Fruit fly (Drosophila melanogaster) whole organism, embryonic: ENCODE data around the gene Rtca.

Experiments used
- Adf1 ChIP-seq: fragments of 200-800 bp; sonication (Bioruptor generic); IDR thresholded peaks from 2 replicates; pipeline ENCODE4 v1.3.6; 2022; ENCODE audit warnings: missing biosample characterization, missing genetic modification characterization
- B-H1 ChIP-seq: fragments of 200-800 bp; sonication (Bioruptor generic); IDR thresholded peaks from 3 replicates; pipeline ENCODE4 v1.3.6; 2022; ENCODE audit warnings: missing biosample characterization, missing genetic modification characterization
- CG11456 ChIP-seq: fragments of 200-800 bp; sonication (Bioruptor generic); IDR thresholded peaks from 3 replicates; pipeline ENCODE4 v1.3.6; 2022; ENCODE audit warnings: missing biosample characterization, missing genetic modification characterization
- CG11560 ChIP-seq: fragments of 200-800 bp; sonication (Bioruptor generic); IDR thresholded peaks from 3 replicates; pipeline ENCODE4 v1.3.6; 2022; ENCODE audit warnings: missing biosample characterization, missing genetic modification characterization
- CG12236 ChIP-seq: fragments of 200-800 bp; sonication (Bioruptor generic); optimal IDR thresholded peaks from 2 replicates; lab custom pipeline; 2016; ENCODE audit warnings: missing biosample characterization, missing genetic modification characterization
- CG12391 ChIP-seq: fragments of 200-800 bp; sonication (Bioruptor generic); optimal IDR thresholded peaks from 3 replicates; lab custom pipeline; 2018; ENCODE audit warnings: missing biosample characterization, mild to moderate bottlenecking, missing genetic modification characterization, moderate library complexity
- CG12942 ChIP-seq: fragments of 200-800 bp; sonication (Bioruptor generic); optimal IDR thresholded peaks from 3 replicates; lab custom pipeline; 2016; ENCODE audit warnings: missing biosample characterization, missing genetic modification characterization
- CG13123 ChIP-seq: fragments of 200-800 bp; sonication (Bioruptor generic); optimal IDR thresholded peaks from 2 replicates; lab custom pipeline; 2016; ENCODE audit warnings: missing biosample characterization, missing genetic modification characterization
- CG14710 ChIP-seq: fragments of 200-800 bp; sonication (Bioruptor generic); optimal IDR thresholded peaks from 3 replicates; lab custom pipeline; 2019; ENCODE audit warnings: missing biosample characterization, mild to moderate bottlenecking, missing genetic modification characterization, moderate library complexity
- CG3065 ChIP-seq: fragments of 200-800 bp; sonication (Bioruptor generic); optimal IDR thresholded peaks from 2 replicates; lab custom pipeline; 2016; ENCODE audit warnings: missing biosample characterization, missing genetic modification characterization
- CG32532 ChIP-seq: fragments of 200-800 bp; sonication (Bioruptor generic); IDR thresholded peaks from 2 replicates; pipeline ENCODE4 v1.3.6; 2022; ENCODE audit warnings: missing biosample characterization, missing genetic modification characterization
- CG4617 ChIP-seq: fragments of 200-800 bp; sonication (Bioruptor generic); optimal IDR thresholded peaks from 3 replicates; lab custom pipeline; 2016; ENCODE audit warnings: missing biosample characterization, missing genetic modification characterization, borderline replicate concordance
- CG4854 ChIP-seq: fragments of 200-800 bp; sonication (Bioruptor generic); optimal IDR thresholded peaks from 2 replicates; lab custom pipeline; 2016; ENCODE audit warnings: missing biosample characterization, missing genetic modification characterization, inconsistent platforms
- CG6791 ChIP-seq: fragments of 200-800 bp; sonication (Bioruptor generic); IDR thresholded peaks from 3 replicates; pipeline ENCODE4 v1.3.6; 2022; ENCODE audit warnings: missing biosample characterization, missing genetic modification characterization; ENCODE audit not compliant: partially characterized antibody
- CG6854 ChIP-seq: fragments of 200-800 bp; sonication (Bioruptor generic); optimal IDR thresholded peaks from 3 replicates; lab custom pipeline; 2017; ENCODE audit warnings: missing biosample characterization, mild to moderate bottlenecking, missing genetic modification characterization
- CG7928 ChIP-seq: fragments of 200-800 bp; sonication (Bioruptor generic); optimal IDR thresholded peaks from 2 replicates; lab custom pipeline; 2017; ENCODE audit warnings: missing biosample characterization, mild to moderate bottlenecking, missing genetic modification characterization
- CG8944 ChIP-seq: fragments of 200-800 bp; sonication (Bioruptor generic); optimal IDR thresholded peaks from 3 replicates; lab custom pipeline; 2016; ENCODE audit warnings: missing biosample characterization, missing genetic modification characterization
- CkIIα-i1 ChIP-seq: fragments of 200-800 bp; sonication (Bioruptor generic); IDR thresholded peaks from 2 replicates; pipeline ENCODE4 v1.3.6; 2022; ENCODE audit warnings: missing biosample characterization, missing genetic modification characterization
- Dbx ChIP-seq: fragments of 200-800 bp; sonication (Bioruptor generic); IDR thresholded peaks from 3 replicates; pipeline ENCODE4 v1.3.6; 2022; ENCODE audit warnings: missing biosample characterization, missing genetic modification characterization
- Deaf1 ChIP-seq: fragments of 200-800 bp; optimal IDR thresholded peaks from 3 replicates; lab custom pipeline; 2019; ENCODE audit warnings: missing biosample characterization, mild to moderate bottlenecking, missing genetic modification characterization, moderate library complexity
- Doc2 ChIP-seq: fragments of 200-800 bp; sonication (Bioruptor generic); IDR thresholded peaks from 2 replicates; pipeline ENCODE4 v1.3.6; 2022; ENCODE audit warnings: missing biosample characterization, missing genetic modification characterization
- Dp ChIP-seq: fragments of 200-800 bp; sonication (Bioruptor generic); optimal IDR thresholded peaks from 2 replicates; lab custom pipeline; 2018; ENCODE audit warnings: missing biosample characterization, mild to moderate bottlenecking, missing genetic modification characterization, moderate library complexity
- HHEX ChIP-seq: fragments of 200-800 bp; sonication (Bioruptor generic); optimal IDR thresholded peaks from 3 replicates; lab custom pipeline; 2017; ENCODE audit warnings: missing biosample characterization, mild to moderate bottlenecking, missing genetic modification characterization, missing genetic modification reagents
- HLH4C ChIP-seq: fragments of 200-800 bp; sonication (Bioruptor generic); IDR thresholded peaks from 3 replicates; pipeline ENCODE4 v1.3.6; 2022; ENCODE audit warnings: missing biosample characterization, missing genetic modification characterization; ENCODE audit not compliant: partially characterized antibody
- HLH54F ChIP-seq: fragments of 200-800 bp; sonication (Bioruptor generic); optimal IDR thresholded peaks from 3 replicates; lab custom pipeline; 2016; ENCODE audit warnings: missing biosample characterization, missing genetic modification characterization
- Hr3 ChIP-seq: fragments of 200-800 bp; sonication (Bioruptor generic); optimal IDR thresholded peaks from 3 replicates; lab custom pipeline; 2016; ENCODE audit warnings: missing biosample characterization, missing genetic modification characterization
- Hr39 ChIP-seq: fragments of >200 bp; optimal IDR thresholded peaks from 2 replicates; lab custom pipeline; 2017
- Hr51 ChIP-seq, 2 experiments: fragments of 200-800 bp; sonication (Bioruptor generic); optimal IDR thresholded peaks; 2 replicates in 1 of 2; 3 replicates in 1 of 2; lab custom pipeline; 2016 to 2018; ENCODE audit warnings: missing biosample characterization in 2 of 2, missing genetic modification characterization in 2 of 2, mild to moderate bottlenecking in 1 of 2, moderate library complexity in 1 of 2
- MESR4 ChIP-seq: fragments of 200-800 bp; sonication (Bioruptor generic); optimal IDR thresholded peaks from 2 replicates; lab custom pipeline; 2018; ENCODE audit warnings: missing biosample characterization, mild to moderate bottlenecking, missing genetic modification characterization, moderate library complexity
- Max ChIP-seq: fragments of 200-800 bp; sonication (Bioruptor generic); optimal IDR thresholded peaks from 2 replicates; lab custom pipeline; 2016; ENCODE audit warnings: missing biosample characterization, mild to moderate bottlenecking, missing genetic modification characterization
- Rfx ChIP-seq: fragments of 200-800 bp; sonication (Bioruptor generic); IDR thresholded peaks from 2 replicates; pipeline ENCODE4 v1.3.6; 2022; ENCODE audit warnings: missing biosample characterization, missing genetic modification characterization
- Sox100B ChIP-seq: fragments of 200-800 bp; sonication (Bioruptor generic); optimal IDR thresholded peaks from 3 replicates; lab custom pipeline; 2018; ENCODE audit warnings: missing biosample characterization, mild to moderate bottlenecking, missing genetic modification characterization
- Usf ChIP-seq: fragments of 200-800 bp; sonication (Bioruptor generic); optimal IDR thresholded peaks from 2 replicates; lab custom pipeline; 2017; ENCODE audit warnings: missing genotype, missing biosample characterization, missing genetic modification characterization
- YL-1 ChIP-seq: fragments of 200-800 bp; sonication (Bioruptor generic); optimal IDR thresholded peaks from 3 replicates; lab custom pipeline; 2017; ENCODE audit warnings: missing biosample characterization, mild to moderate bottlenecking, missing genetic modification characterization
- aop ChIP-seq: fragments of 200-800 bp; sonication (Bioruptor generic); IDR thresholded peaks from 2 replicates; pipeline ENCODE4 v1.3.6; 2022; ENCODE audit warnings: missing biosample characterization, missing genetic modification characterization
- chinmo ChIP-seq: fragments of 200-800 bp; sonication (Bioruptor generic); IDR thresholded peaks from 4 replicates; pipeline ENCODE4 v1.3.6; 2022; ENCODE audit warnings: missing biosample characterization, missing genetic modification characterization; ENCODE audit not compliant: partially characterized antibody
- dimm ChIP-seq: fragments of 200-800 bp; sonication (Bioruptor generic); IDR thresholded peaks from 2 replicates; pipeline ENCODE4 v1.3.6; 2022; ENCODE audit warnings: missing biosample characterization, missing genetic modification characterization
- fd64A ChIP-seq: fragments of 200-800 bp; sonication (Bioruptor generic); optimal IDR thresholded peaks from 3 replicates; lab custom pipeline; 2018; ENCODE audit warnings: missing biosample characterization, mild to moderate bottlenecking, missing genetic modification characterization
- grau ChIP-seq: fragments of 200-800 bp; optimal IDR thresholded peaks from 3 replicates; lab custom pipeline; 2019; ENCODE audit warnings: missing biosample characterization, mild to moderate bottlenecking, missing genetic modification characterization, moderate library complexity
- oc ChIP-seq: fragments of 200-800 bp; sonication (Bioruptor generic); optimal IDR thresholded peaks from 2 replicates; lab custom pipeline; 2018; ENCODE audit warnings: missing biosample characterization, mild to moderate bottlenecking, missing genetic modification characterization, moderate library complexity
- run ChIP-seq: fragments of 200-800 bp; sonication (Bioruptor generic); optimal IDR thresholded peaks from 3 replicates; lab custom pipeline; 2018; ENCODE audit warnings: missing biosample characterization, mild to moderate bottlenecking, missing genetic modification characterization
- sens-2 ChIP-seq: fragments of 200-800 bp; sonication (Bioruptor generic); IDR thresholded peaks from 2 replicates; pipeline ENCODE4 v1.3.6; 2022; ENCODE audit warnings: missing biosample characterization, missing genetic modification characterization
- trem ChIP-seq: fragments of 200-800 bp; optimal IDR thresholded peaks from 3 replicates; lab custom pipeline; 2019; ENCODE audit warnings: missing biosample characterization, mild to moderate bottlenecking, missing genetic modification characterization, moderate library complexity
- unc-4 ChIP-seq: fragments of 200-800 bp; sonication (Bioruptor generic); IDR thresholded peaks from 2 replicates; pipeline ENCODE4 v1.3.6; 2022; ENCODE audit warnings: missing biosample characterization, missing genetic modification characterization; ENCODE audit not compliant: partially characterized antibody
- vfl ChIP-seq: fragments of 200-800 bp; sonication (Bioruptor generic); optimal IDR thresholded peaks from 2 replicates; lab custom pipeline; 2016; ENCODE audit warnings: missing biosample characterization, missing genetic modification characterization
- wdn ChIP-seq: fragments of 200-800 bp; sonication (Bioruptor generic); IDR thresholded peaks from 2 replicates; pipeline ENCODE4 v1.3.6; 2022; ENCODE audit warnings: missing biosample characterization, missing genetic modification characterization
- zen ChIP-seq: fragments of 200-800 bp; sonication (Bioruptor generic); optimal IDR thresholded peaks from 3 replicates; lab custom pipeline; 2018; ENCODE audit warnings: missing biosample characterization, mild to moderate bottlenecking, missing genetic modification characterization, moderate library complexity
- zfh2 ChIP-seq: fragments of 200-800 bp; sonication (Bioruptor generic); optimal IDR thresholded peaks from 2 replicates; lab custom pipeline; 2016; ENCODE audit warnings: missing biosample characterization, missing genetic modification characterization

The Rtca gene

dm6 chrX:2071878-2072817 is at the start of gene Rtca:
TSS of gene Rtca (plus strand) at chrX:2072413.
- TF ChIP-seq CG12942 (GFP tag; lab: Kevin White, UChicago): peak; percentile 32
- no peak for TF ChIP-seq Hr39 (lab: Kevin White, UChicago)
- no peak for TF ChIP-seq CG3065 (GFP tag; lab: Kevin White, UChicago)
- TF ChIP-seq HHEX (GFP tag; lab: Kevin White, UChicago): peak; percentile 44
- no peak for TF ChIP-seq unc-4 (GFP tag; lab: Robert Waterston, UW)
- 0 out of 4 replicates have a peak, but pooled peaks have one; percentile 43 for TF ChIP-seq chinmo (GFP tag; lab: Robert Waterston, UW)
- peak; percentile 3 for TF ChIP-seq CG13123
- TF ChIP-seq zfh2 (GFP tag; lab: Kevin White, UChicago): peak; percentile 54
- no peak for TF ChIP-seq HLH4C (GFP tag; lab: Robert Waterston, UW)
- TF ChIP-seq CG12391 (tag; lab: Kevin White, UChicago): peak; percentile 68
- TF ChIP-seq CG4854 (GFP tag; lab: Kevin White, UChicago): peak; percentile 39
- peak; percentile 48; the same call in 1 of the 3 replicates for TF ChIP-seq B-H1 (GFP tag; lab: Robert Waterston, UW)
- peak; percentile 59 for TF ChIP-seq CG8944 (GFP tag; lab: Kevin White, UChicago)
- peak; percentile 68; the same call in 1 of the 2 replicates for TF ChIP-seq CG32532 (GFP tag; lab: Robert Waterston, UW)
- TF ChIP-seq Adf1 (GFP tag; lab: Robert Waterston, UW): peak; percentile 60; the same call in 1 of the 2 replicates
- peak; percentile 18 for TF ChIP-seq Usf (GFP tag; lab: Kevin White, UChicago)
- peak; percentile 60; the same call in 1 of the 3 replicates for TF ChIP-seq Dbx (GFP tag; lab: Robert Waterston, UW)
- peak; percentile 30 for TF ChIP-seq trem (tag; lab: Kevin White, UChicago)
- TF ChIP-seq CG4617 (GFP tag; lab: Kevin White, UChicago): peak; percentile 14
- peak; percentile 68 for TF ChIP-seq CG6854 (GFP tag; lab: Kevin White, UChicago)
- no peak for TF ChIP-seq fd64A (GFP tag; lab: Kevin White, UChicago)
- TF ChIP-seq dimm (GFP tag; lab: Robert Waterston, UW): no peak
- no peak for TF ChIP-seq aop (GFP tag; lab: Robert Waterston, UW)
- no peak for TF ChIP-seq Sox100B
- no peak for TF ChIP-seq zen (tag; lab: Kevin White, UChicago)
- peak; percentile 30 for TF ChIP-seq CG14710 (tag; lab: Kevin White, UChicago)
- no peak for TF ChIP-seq Dp (GFP tag; lab: Kevin White, UChicago)
- peak; percentile 73 for TF ChIP-seq Rfx
- TF ChIP-seq wdn (GFP tag; lab: Robert Waterston, UW): peak; percentile 56
- TF ChIP-seq CG6791 (GFP tag; lab: Robert Waterston, UW): no peak
- peak; percentile 79 for TF ChIP-seq grau (tag; lab: Kevin White, UChicago)
- peak; percentile 15 for TF ChIP-seq CG7928
- no peak for TF ChIP-seq run (tag; lab: Kevin White, UChicago)
- no peak for TF ChIP-seq CG12236 (GFP tag; lab: Kevin White, UChicago)
- TF ChIP-seq HLH54F (GFP tag; lab: Kevin White, UChicago): peak; percentile 48
- peak; percentile 12 for TF ChIP-seq MESR4
- no peak for TF ChIP-seq oc (tag; lab: Kevin White, UChicago)
- no peak for TF ChIP-seq CG11560
- TF ChIP-seq Hr3: peak; percentile 60
- peak; percentile 62; the same call in 1 of the 3 replicates for TF ChIP-seq CG11456 (GFP tag; lab: Robert Waterston, UW)
- peak; percentile 35 to 76 for TF ChIP-seq Hr51 (GFP tag; optimal IDR thresholded peaks at IDR 0.05; lab: Kevin White, UChicago)
- no peak for TF ChIP-seq sens-2 (GFP tag; lab: Robert Waterston, UW)
- TF ChIP-seq YL-1 (GFP tag; lab: Kevin White, UChicago): peak; percentile 20
- no peak for TF ChIP-seq Doc2 (GFP tag; lab: Robert Waterston, UW)
- no peak for TF ChIP-seq CkIIα-i1 (GFP tag; lab: Robert Waterston, UW)
- TF ChIP-seq vfl: peak; percentile 44
- TF ChIP-seq Max (GFP tag; lab: Kevin White, UChicago): peak; percentile 58
- peak; percentile 92 for TF ChIP-seq Deaf1 (tag; lab: Kevin White, UChicago)
